Worm (Caenorhabditis elegans) whole organism, young adult: ENCODE data around the gene E02H1.1.

Source experiments
- F39B2.1 ChIP-seq: fragments of 200-800 bp; sonication (Bioruptor generic); IDR thresholded peaks from 2 replicates; pipeline ENCODE4 v1.3.6; 2022; ENCODE audit warnings: missing genetic modification reagents, missing genetic modification characterization, missing compliant biosample characterization
- Y67H2A.10 ChIP-seq: fragments of 200-800 bp; sonication (Bioruptor generic); conservative IDR thresholded peaks from 2 replicates; pipeline ENCODE4 v1.3.6; 2022; ENCODE audit warnings: missing genetic modification reagents, missing genetic modification characterization, missing compliant biosample characterization
- him-1 ChIP-seq: sonication (generic microtip); optimal IDR thresholded peaks from 2 replicates; lab custom pipeline; 2016; ENCODE audit warnings: missing genotype, missing genetic modification reagents, missing genetic modification characterization, missing compliant biosample characterization
- madf-3 ChIP-seq: fragments of 200-800 bp; sonication (Bioruptor generic); IDR thresholded peaks from 2 replicates; pipeline ENCODE4 v1.3.6; 2022; ENCODE audit warnings: missing genetic modification reagents, missing genetic modification characterization, missing compliant biosample characterization
- mel-28 ChIP-seq: sonication (generic microtip); optimal IDR thresholded peaks from 2 replicates; lab custom pipeline; 2016; ENCODE audit warnings: borderline replicate concordance, mild to moderate bottlenecking, missing genetic modification characterization, missing compliant biosample characterization
- pha-4 ChIP-seq: fragments of 150-350 bp; sonication (generic microtip); optimal IDR thresholded peaks from 2 replicates; lab custom pipeline; 2014; ENCODE audit warnings: missing biosample characterization, missing genetic modification reagents, missing genetic modification characterization
- tbp1 ChIP-seq: fragments of 200-800 bp; sonication (Bioruptor generic); optimal IDR thresholded peaks from 2 replicates; lab custom pipeline; 2018; ENCODE audit warnings: mild to moderate bottlenecking, missing genetic modification characterization, missing compliant biosample characterization
- unc-62 ChIP-seq: fragments of 150-350 bp; optimal IDR thresholded peaks from 2 replicates; lab custom pipeline; 2014; ENCODE audit warnings: missing biosample characterization, missing genetic modification reagents, missing genetic modification characterization

DNA sequence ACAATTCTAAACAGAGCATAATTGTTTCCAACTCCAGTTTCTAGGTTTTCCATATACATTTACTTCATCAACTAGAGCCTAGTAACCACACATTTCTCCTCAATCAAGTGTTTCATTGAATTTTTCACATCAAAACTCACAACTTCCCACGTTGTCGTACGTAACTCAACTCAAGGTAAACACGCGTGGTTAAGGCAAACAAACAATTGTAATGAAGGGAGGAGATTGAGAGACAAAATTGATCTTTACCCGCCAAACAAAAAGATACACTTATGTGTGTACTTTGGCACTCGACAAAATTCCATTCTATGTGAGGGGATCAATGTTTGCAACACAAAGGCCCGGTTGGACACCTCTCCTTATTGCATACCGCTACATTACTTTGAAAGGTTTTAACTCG, 14.4 kb upstream of the E02H1.1 start, which contains the start of gene nhr-19:
- no peak for TF ChIP-seq Y67H2A.10
- no peak for TF ChIP-seq him-1
- TF ChIP-seq F39B2.1 (GFP tag; lab: Robert Waterston, UW): no peak
- no peak for TF ChIP-seq mel-28 (tag; lab: Kevin White, UChicago)
- TF ChIP-seq pha-4 (tag; lab: Kevin White, UChicago): no peak
- no peak for TF ChIP-seq madf-3
- TF ChIP-seq tbp1 (GFP tag; lab: Kevin White, UChicago): no peak
- no peak for TF ChIP-seq unc-62 (GFP tag; lab: Kevin White, UChicago)
